Worm (Caenorhabditis elegans) whole organism, early embryonic: ENCODE measurements around the gene C14B1.12.

Source experiments
- B0310.2 ChIP-seq: sonication (generic microtip); optimal IDR thresholded peaks from 2 replicates; lab custom pipeline; 2016; ENCODE audit warnings: mild to moderate bottlenecking, missing genetic modification characterization, missing compliant biosample characterization
- ama-1 ChIP-seq: fragments of 150-350 bp; optimal IDR thresholded peaks from 2 replicates; lab custom pipeline; 2014
- ceh-13 ChIP-seq: fragments of 200-800 bp; sonication (Bioruptor generic); optimal IDR thresholded peaks from 2 replicates; lab custom pipeline; 2018; ENCODE audit warnings: mild to moderate bottlenecking, missing genetic modification characterization, missing compliant biosample characterization
- ceh-36 ChIP-seq: sonication (generic microtip); optimal IDR thresholded peaks from 2 replicates; lab custom pipeline; 2016; ENCODE audit warnings: missing genetic modification characterization, inconsistent platforms, missing compliant biosample characterization
- ets-7 ChIP-seq: sonication (generic microtip); optimal IDR thresholded peaks from 2 replicates; lab custom pipeline; 2016; ENCODE audit warnings: missing genotype, missing genetic modification characterization, missing compliant biosample characterization
- flt-1 ChIP-seq: fragments of 200-800 bp; sonication (Bioruptor generic); IDR thresholded peaks from 2 replicates; pipeline ENCODE4 v1.3.6; 2022; ENCODE audit warnings: missing genetic modification characterization, missing compliant biosample characterization
- hmbx-1 ChIP-seq: sonication (generic microtip); optimal IDR thresholded peaks from 2 replicates; lab custom pipeline; 2016; ENCODE audit warnings: mild to moderate bottlenecking, missing genetic modification characterization, missing compliant biosample characterization
- hnd-1 ChIP-seq: sonication (generic microtip); optimal IDR thresholded peaks from 2 replicates; lab custom pipeline; 2016; ENCODE audit warnings: missing genetic modification characterization, missing compliant biosample characterization
- scrt-1 ChIP-seq: fragments of 200-800 bp; sonication (Bioruptor generic); IDR thresholded peaks from 2 replicates; pipeline ENCODE4 v1.3.6; 2022; ENCODE audit warnings: missing genetic modification characterization, missing compliant biosample characterization
- tbx-37 ChIP-seq: fragments of 200-800 bp; sonication (Bioruptor generic); conservative IDR thresholded peaks from 2 replicates; pipeline ENCODE4 v1.3.6; 2022; ENCODE audit warnings: missing genetic modification reagents, missing genetic modification characterization, missing compliant biosample characterization
- tra-4 ChIP-seq: sonication (generic microtip); optimal IDR thresholded peaks from 2 replicates; lab custom pipeline; 2017; ENCODE audit warnings: missing genetic modification characterization, missing compliant biosample characterization

DNA sequence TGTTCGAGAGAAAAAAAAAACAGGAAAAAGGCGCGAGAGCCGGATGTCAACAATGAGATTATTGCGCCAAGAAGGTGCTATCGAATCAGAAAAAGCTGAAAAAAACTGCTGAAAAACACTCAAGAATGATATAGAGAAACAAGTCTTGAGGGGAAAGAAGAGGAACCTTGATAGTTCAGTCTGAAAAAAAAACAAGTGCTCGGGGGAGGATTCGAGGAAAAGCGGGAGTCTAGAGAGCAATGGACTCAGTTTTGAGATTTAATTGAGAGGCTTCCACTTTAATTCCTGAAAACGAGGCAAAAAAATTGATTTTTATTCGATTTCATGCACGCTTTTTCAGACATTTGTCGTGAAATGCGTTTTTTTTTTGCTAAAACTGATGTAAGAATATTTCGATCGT is 30.2 kb downstream of the C14B1.12 start, which contains the start of gene npr-15:
- TF ChIP-seq flt-1 (GFP tag; lab: Robert Waterston, UW) = no peak
- no peak for TF ChIP-seq hnd-1 (tag; lab: Kevin White, UChicago)
- TF ChIP-seq ama-1 (lab: Kevin White, UChicago) = no peak
- TF ChIP-seq ceh-13 (GFP tag; lab: Kevin White, UChicago) = no peak
- no peak for TF ChIP-seq B0310.2
- no peak for TF ChIP-seq tra-4 (tag; lab: Kevin White, UChicago)
- no peak for TF ChIP-seq scrt-1
- TF ChIP-seq hmbx-1 (tag; lab: Kevin White, UChicago) = no peak
- TF ChIP-seq ceh-36 (tag; lab: Kevin White, UChicago) = no peak
- TF ChIP-seq tbx-37 (GFP tag; lab: Robert Waterston, UW) = no peak
- no peak for TF ChIP-seq ets-7 (tag; lab: Kevin White, UChicago)
